Fruit fly (Drosophila melanogaster): ENCODE data around the gene SMSr.

The SMSr gene

dm6 chr3L:7371290-7371689 lies 10.0 kb downstream of the SMSr start:
- peak; percentile 46 for TF ChIP-seq kay (GFP tag; ENCODE audit: borderline replicate concordance)
- TF ChIP-seq CG7101 (tag; optimal IDR thresholded peaks at IDR 0.05), result no peak

dm6 chr3L:7370231-7370882 lies 10.9 kb downstream of the SMSr start:
- TF ChIP-seq Crg-1 (GFP tag; optimal IDR thresholded peaks at IDR 0.05), result no peak
- no peak for TF ChIP-seq CG1620 (GFP tag; optimal IDR thresholded peaks at IDR 0.05)
- no peak for TF ChIP-seq CG14711 (tag; optimal IDR thresholded peaks at IDR 0.05)
- TF ChIP-seq toe (GFP tag; optimal IDR thresholded peaks at IDR 0.05), result no peak
- TF ChIP-seq CG11617 (GFP tag; optimal IDR thresholded peaks at IDR 0.05), result peak; percentile 52
- TF ChIP-seq CG33017 (tag; optimal IDR thresholded peaks at IDR 0.05), result no peak
- peak; percentile 9 for TF ChIP-seq cic (GFP tag; optimal IDR thresholded peaks at IDR 0.05)
- peak; percentile 14 for TF ChIP-seq CG7101 (tag; optimal IDR thresholded peaks at IDR 0.05)
- no peak for TF ChIP-seq CG12768 (GFP tag; optimal IDR thresholded peaks at IDR 0.05)
- TF ChIP-seq tj (GFP tag; optimal IDR thresholded peaks at IDR 0.05), result peak; percentile 35
- no peak for TF ChIP-seq ovo (GFP tag; optimal IDR thresholded peaks at IDR 0.05)
- TF ChIP-seq Hr96 (GFP tag; optimal IDR thresholded peaks at IDR 0.05), result no peak
- peak; percentile 91 for TF ChIP-seq Mnt (GFP tag; optimal IDR thresholded peaks at IDR 0.05)
- TF ChIP-seq cnc (optimal IDR thresholded peaks at IDR 0.05), result no peak
- no peak for TF ChIP-seq kay (GFP tag; ENCODE audit: borderline replicate concordance)
- peak; percentile 68 for TF ChIP-seq pad (GFP tag; optimal IDR thresholded peaks at IDR 0.05)
- TF ChIP-seq Clk (GFP tag; optimal IDR thresholded peaks at IDR 0.05), result no peak
- TF ChIP-seq CG5204 (GFP tag; optimal IDR thresholded peaks at IDR 0.05), result no peak

DNA sequence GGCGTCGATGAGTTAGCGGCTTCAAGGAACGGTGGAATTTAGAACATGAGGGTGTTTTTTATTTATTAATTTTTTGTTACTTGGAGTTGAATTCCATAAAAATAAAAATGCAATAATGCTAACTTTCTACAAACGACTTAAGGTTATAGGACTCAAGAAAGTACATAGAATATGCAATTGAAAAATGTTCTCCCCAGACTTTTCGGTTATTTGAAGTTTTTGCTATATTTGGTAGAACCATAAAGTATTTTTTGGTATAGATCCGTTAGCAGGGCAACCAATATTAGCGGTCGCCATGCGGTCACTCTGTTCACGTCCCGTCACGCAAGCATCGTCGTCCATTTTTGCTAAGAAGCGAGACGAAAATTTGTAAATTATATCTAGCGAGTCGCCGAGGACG lies 11.7 kb downstream of the SMSr start, which contains the start of gene akirin:
akirin (plus strand) TSS at position 301 of the 400 bp plus-strand sequence.
- TF ChIP-seq Mnt (GFP tag; optimal IDR thresholded peaks at IDR 0.05) (no peak), toe (GFP tag; optimal IDR thresholded peaks at IDR 0.05) (no peak), CG11617 (GFP tag; optimal IDR thresholded peaks at IDR 0.05) (no peak), pad (GFP tag; optimal IDR thresholded peaks at IDR 0.05) (no peak), CG33017 (tag; optimal IDR thresholded peaks at IDR 0.05) (no peak), kay (GFP tag; ENCODE audit: borderline replicate concordance) (no peak), CG7045 (GFP tag; optimal IDR thresholded peaks at IDR 0.05) (no peak)

DNA sequence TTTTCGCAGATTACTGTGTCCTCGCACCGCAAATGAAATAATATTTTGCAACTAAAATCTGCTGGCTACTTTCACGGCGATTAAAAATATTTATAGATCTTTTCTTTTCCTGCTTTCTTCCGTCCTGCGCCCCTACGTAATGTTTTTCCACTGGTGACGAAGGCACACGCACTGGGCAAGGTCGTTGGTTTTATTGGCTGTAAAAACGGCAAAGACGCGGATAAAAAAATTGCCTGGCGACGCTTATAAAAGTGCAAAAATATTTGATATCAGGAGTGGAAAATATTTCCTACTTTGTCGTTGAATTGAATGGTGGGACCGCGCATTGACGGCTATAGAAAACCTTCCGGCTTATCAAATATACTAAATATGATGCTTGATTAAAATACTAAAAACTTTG lies 12.3 kb downstream of the SMSr start, which contains the start of gene Sh3beta:
Sh3beta (minus strand) TSS at position 327 of the 400 bp plus-strand sequence.
- TF ChIP-seq kay (GFP tag; ENCODE audit: borderline replicate concordance) (peak; percentile 41), CG11617 (GFP tag; optimal IDR thresholded peaks at IDR 0.05) (no peak)

dm6 chr3L:7367798-7368678 lies 13.2 kb downstream of the SMSr start:
- TF ChIP-seq ovo (GFP tag; optimal IDR thresholded peaks at IDR 0.05) (peak; percentile 91), Clk (GFP tag; optimal IDR thresholded peaks at IDR 0.05) (no peak), CG11617 (GFP tag; optimal IDR thresholded peaks at IDR 0.05) (peak; percentile 5), pad (GFP tag; optimal IDR thresholded peaks at IDR 0.05) (peak; percentile 99), kay (GFP tag; ENCODE audit: borderline replicate concordance) (peak; percentile 92), Mnt (GFP tag; optimal IDR thresholded peaks at IDR 0.05) (peak; percentile 44), Crg-1 (GFP tag; optimal IDR thresholded peaks at IDR 0.05) (peak; percentile 7), CG12768 (GFP tag; optimal IDR thresholded peaks at IDR 0.05) (no peak), toe (GFP tag; optimal IDR thresholded peaks at IDR 0.05) (no peak), cic (GFP tag; optimal IDR thresholded peaks at IDR 0.05) (peak; percentile 50)

DNA sequence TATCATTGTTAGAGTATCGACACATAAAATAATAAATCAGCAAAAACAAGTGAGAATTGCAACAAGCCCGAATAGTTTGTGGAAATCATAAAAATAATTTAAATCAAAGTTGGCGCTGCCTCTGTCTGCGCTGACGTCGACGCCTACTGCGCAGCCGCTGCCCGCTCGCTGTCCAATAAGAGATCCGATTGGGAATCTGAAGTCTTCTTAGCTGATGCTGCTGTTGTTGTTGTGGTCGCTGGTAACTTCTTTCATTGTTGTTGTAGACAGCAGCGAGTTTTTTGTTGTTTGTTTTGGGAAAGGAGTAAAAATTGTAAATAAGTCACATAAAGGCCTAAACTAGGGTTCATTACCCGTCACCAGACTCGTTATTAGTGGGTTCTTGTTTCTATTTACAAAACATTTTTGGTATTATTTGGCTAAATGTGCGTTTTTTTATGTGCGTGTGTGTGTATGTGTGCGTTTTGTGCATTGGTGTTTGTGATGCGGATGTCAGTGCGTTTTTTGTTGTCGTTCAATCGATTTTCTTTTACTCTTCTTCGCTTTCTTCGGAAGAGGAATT lies 16.5 kb downstream of the SMSr start:
- no peak for TF ChIP-seq cnc (optimal IDR thresholded peaks at IDR 0.05)
- TF ChIP-seq pad (GFP tag; optimal IDR thresholded peaks at IDR 0.05), result no peak
- TF ChIP-seq toe (GFP tag; optimal IDR thresholded peaks at IDR 0.05), result no peak
- TF ChIP-seq CG1620 (GFP tag; optimal IDR thresholded peaks at IDR 0.05), result no peak
- TF ChIP-seq cic (GFP tag; optimal IDR thresholded peaks at IDR 0.05), result no peak
- no peak for TF ChIP-seq CG11617 (GFP tag; optimal IDR thresholded peaks at IDR 0.05)
- no peak for TF ChIP-seq CG5204 (GFP tag; optimal IDR thresholded peaks at IDR 0.05)
- TF ChIP-seq CG7045 (GFP tag; optimal IDR thresholded peaks at IDR 0.05), result no peak
- TF ChIP-seq kay (GFP tag; ENCODE audit: borderline replicate concordance), result no peak
- no peak for TF ChIP-seq CG33017 (tag; optimal IDR thresholded peaks at IDR 0.05)
- TF ChIP-seq CG12768 (GFP tag; optimal IDR thresholded peaks at IDR 0.05), result no peak
- TF ChIP-seq tj (GFP tag; optimal IDR thresholded peaks at IDR 0.05), result no peak
- TF ChIP-seq CG7101 (tag; optimal IDR thresholded peaks at IDR 0.05), result no peak
- no peak for TF ChIP-seq Clk (GFP tag; optimal IDR thresholded peaks at IDR 0.05)

DNA sequence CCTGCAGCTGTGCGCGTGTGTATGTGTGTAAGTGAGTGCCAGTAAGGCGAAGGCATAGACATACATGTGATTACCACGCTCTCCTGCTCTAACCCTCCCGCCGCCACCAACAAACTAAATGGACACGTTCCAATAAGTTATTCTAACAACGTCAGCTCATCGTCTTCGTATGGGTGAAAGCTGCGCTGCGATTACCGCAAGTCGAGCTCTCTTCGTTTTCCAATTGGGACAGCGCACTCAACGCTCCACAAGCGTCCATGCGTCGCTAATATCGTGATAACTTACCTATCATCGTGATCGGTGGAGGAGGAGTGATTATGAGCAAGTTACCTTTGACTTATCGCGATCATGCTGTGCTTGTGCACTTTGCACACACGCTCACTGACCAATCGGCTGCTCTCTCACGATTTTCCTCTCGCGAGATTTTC lies 20.2 kb downstream of the SMSr start:
- TF ChIP-seq cic (GFP tag; optimal IDR thresholded peaks at IDR 0.05), result peak; percentile 86
- TF ChIP-seq Crg-1 (GFP tag; optimal IDR thresholded peaks at IDR 0.05), result no peak
- TF ChIP-seq Clk (GFP tag; optimal IDR thresholded peaks at IDR 0.05), result no peak
- peak; percentile 52 for TF ChIP-seq bab1 (GFP tag; optimal IDR thresholded peaks at IDR 0.05)
- TF ChIP-seq toe (GFP tag; optimal IDR thresholded peaks at IDR 0.05), result no peak
- no peak for TF ChIP-seq CG14711 (tag; optimal IDR thresholded peaks at IDR 0.05)
- no peak for TF ChIP-seq CG5204 (GFP tag; optimal IDR thresholded peaks at IDR 0.05)
- no peak for TF ChIP-seq kay (GFP tag; ENCODE audit: borderline replicate concordance)
- TF ChIP-seq CG7101 (tag; optimal IDR thresholded peaks at IDR 0.05), result peak; percentile 27
- peak; percentile 70 for TF ChIP-seq CG33017 (tag; optimal IDR thresholded peaks at IDR 0.05)
- TF ChIP-seq CG1620 (GFP tag; optimal IDR thresholded peaks at IDR 0.05), result no peak
- no peak for TF ChIP-seq Hr96 (GFP tag; optimal IDR thresholded peaks at IDR 0.05)
- TF ChIP-seq CG11617 (GFP tag; optimal IDR thresholded peaks at IDR 0.05), result no peak
- peak; percentile 71 for TF ChIP-seq CG12768 (GFP tag; optimal IDR thresholded peaks at IDR 0.05)
- peak; percentile 57 for TF ChIP-seq pad (GFP tag; optimal IDR thresholded peaks at IDR 0.05)
- TF ChIP-seq cnc (optimal IDR thresholded peaks at IDR 0.05), result no peak
- TF ChIP-seq ovo (GFP tag; optimal IDR thresholded peaks at IDR 0.05), result peak; percentile 26
- TF ChIP-seq Mnt (GFP tag; optimal IDR thresholded peaks at IDR 0.05), result peak; percentile 93
- TF ChIP-seq CG7045 (GFP tag; optimal IDR thresholded peaks at IDR 0.05), result peak; percentile 32
- peak; percentile 88 for TF ChIP-seq tj (GFP tag; optimal IDR thresholded peaks at IDR 0.05)

Data from whole organism, adult.